Worm (Caenorhabditis elegans) whole organism, young adult: ENCODE data around the gene Y34F4.3.

Experiments used
- F23B12.7 ChIP-seq: sonication (generic microtip); optimal IDR thresholded peaks from 2 replicates; lab custom pipeline; 2017; ENCODE audit warnings: missing genetic modification characterization, mild to moderate bottlenecking, missing compliant biosample characterization, antibody characterized with exemption, moderate library complexity; ENCODE audit not compliant: insufficient read depth
- akir-1 ChIP-seq: fragments of 200-800 bp; sonication (Bioruptor generic); optimal IDR thresholded peaks from 2 replicates; lab custom pipeline; 2018; ENCODE audit warnings: mild to moderate bottlenecking, missing genetic modification characterization, moderate library complexity, missing compliant biosample characterization
- ama-1 ChIP-seq, 3 experiments: fragments of 150-350 bp in 1 of 3; sonication (generic microtip) in 2 of 3; optimal IDR thresholded peaks; 2 replicates each; lab custom pipeline; 2014 to 2018; ENCODE audit warnings: missing biosample characterization in 2 of 3, missing genetic modification characterization in 2 of 3, missing genetic modification reagents in 2 of 3
- attf-5 ChIP-seq: fragments of 200-800 bp; sonication (Bioruptor generic); optimal IDR thresholded peaks from 2 replicates; lab custom pipeline; 2018; ENCODE audit warnings: mild to moderate bottlenecking, missing genetic modification characterization, missing compliant biosample characterization
- ets-4 ChIP-seq: fragments of 200-800 bp; sonication (Bioruptor generic); optimal IDR thresholded peaks from 2 replicates; lab custom pipeline; 2018; ENCODE audit warnings: mild to moderate bottlenecking, missing genetic modification characterization, missing compliant biosample characterization
- nfya-1 ChIP-seq: sonication (generic microtip); optimal IDR thresholded peaks from 2 replicates; lab custom pipeline; 2017; ENCODE audit warnings: antibody characterized with exemption, missing compliant biosample characterization, missing genetic modification characterization, borderline replicate concordance; ENCODE audit not compliant: insufficient read depth
- sea-2 ChIP-seq: fragments of 200-800 bp; sonication (Bioruptor generic); IDR thresholded peaks from 2 replicates; pipeline ENCODE4 v1.3.6; 2022; ENCODE audit warnings: missing genetic modification characterization, missing compliant biosample characterization
- snpc-4 ChIP-seq, 5 experiments: fragments of 150-350 bp in 1 of 5; sonication (generic microtip) in 4 of 5; optimal IDR thresholded peaks; 2 replicates each; lab custom pipeline; 2014 to 2018; ENCODE audit warnings: missing genetic modification characterization in 5 of 5, missing biosample characterization in 3 of 5, antibody characterized with exemption in 2 of 5, mild to moderate bottlenecking in 2 of 5, missing compliant biosample characterization in 2 of 5, missing genotype in 2 of 5, moderate library complexity in 2 of 5, missing genetic modification reagents in 1 of 5

- no peak for TF ChIP-seq snpc-4 (GFP tag; optimal IDR thresholded peaks at IDR 0.05; lab: Kevin White, UChicago)
- no peak for TF ChIP-seq snpc-4 (tag; optimal IDR thresholded peaks at IDR 0.05; lab: Kevin White, UChicago)
- no peak for TF ChIP-seq attf-5 (GFP tag; lab: Kevin White, UChicago)
- TF ChIP-seq ama-1 (optimal IDR thresholded peaks at IDR 0.05; lab: Kevin White, UChicago), result no peak
- TF ChIP-seq ama-1 (GFP tag; optimal IDR thresholded peaks at IDR 0.05; lab: Kevin White, UChicago), result no peak
- no peak for TF ChIP-seq ets-4 (GFP tag; lab: Kevin White, UChicago)
- TF ChIP-seq nfya-1 (tag; lab: Kevin White, UChicago), result no peak
- no peak for TF ChIP-seq F23B12.7 (tag; lab: Kevin White, UChicago)
- no peak for TF ChIP-seq sea-2 (GFP tag; lab: Robert Waterston, UW)
- no peak for TF ChIP-seq akir-1 (GFP tag; lab: Kevin White, UChicago)
Measured at ce11 chrIII:1034853-1035252, 18.9 kb upstream of the Y34F4.3 start.
